Worm (Caenorhabditis elegans): ENCODE data around the gene F43C11.11.

- TF ChIP-seq ces-1 (GFP tag; optimal IDR thresholded peaks at IDR 0.05) = no peak
- no peak for TF ChIP-seq ama-1 (optimal IDR thresholded peaks at IDR 0.05)
- TF ChIP-seq F37D6.2 (tag; optimal IDR thresholded peaks at IDR 0.05) = no peak
Observed at ce11 chrII:2312747-2313146, 50.8 kb downstream of the F43C11.11 start, which contains the start of the genes trim-21 and B0281.1.
